Worm (Caenorhabditis elegans): Measurements from ENCODE around the gene men-1.

ce11 chrII:14250147-14250965, 16.4 kb upstream of the men-1 start, which contains the start of gene hmg-1.1:
- no peak for TF ChIP-seq nhr-76 (tag; optimal IDR thresholded peaks at IDR 0.05)
- peak; percentile 57 for TF ChIP-seq ama-1 (optimal IDR thresholded peaks at IDR 0.05)
- TF ChIP-seq nhr-28 (tag; optimal IDR thresholded peaks at IDR 0.05): no peak
- TF ChIP-seq fos-1 (tag; optimal IDR thresholded peaks at IDR 0.05): no peak
- no peak for TF ChIP-seq nhr-77 (tag; optimal IDR thresholded peaks at IDR 0.05)
- TF ChIP-seq nhr-12 (tag; optimal IDR thresholded peaks at IDR 0.05): no peak
- no peak for TF ChIP-seq ztf-11 (tag; optimal IDR thresholded peaks at IDR 0.05)
- peak; percentile 65 for TF ChIP-seq pqm-1 (tag; optimal IDR thresholded peaks at IDR 0.05)
- TF ChIP-seq nfya-1 (tag; optimal IDR thresholded peaks at IDR 0.05; ENCODE audit: insufficient read depth): peak; percentile 85
- peak; percentile 59 for TF ChIP-seq lin-15B (tag; optimal IDR thresholded peaks at IDR 0.05)
